Worm (Caenorhabditis elegans) whole organism, midembryonic: ENCODE data around the gene C06E4.3.

Experiments
- T22C8.4 ChIP-seq: fragments of 200-800 bp; sonication (Bioruptor generic); IDR thresholded peaks from 2 replicates; pipeline ENCODE4 v1.3.6; 2022; ENCODE audit warnings: missing genetic modification characterization, missing compliant biosample characterization
- cog-1 ChIP-seq: sonication (generic microtip); optimal IDR thresholded peaks from 2 replicates; lab custom pipeline; 2016; ENCODE audit warnings: missing genetic modification characterization, missing compliant biosample characterization
- flt-1 ChIP-seq: fragments of 200-800 bp; sonication (Bioruptor generic); IDR thresholded peaks from 2 replicates; pipeline ENCODE4 v1.3.6; 2022; ENCODE audit warnings: missing genetic modification characterization, missing compliant biosample characterization
- klf-2 ChIP-seq: fragments of 200-800 bp; sonication (Bioruptor generic); conservative IDR thresholded peaks from 2 replicates; pipeline ENCODE4 v1.3.6; 2022; ENCODE audit warnings: missing genetic modification reagents, missing genetic modification characterization, missing compliant biosample characterization
- ztf-23 ChIP-seq: fragments of 200-800 bp; sonication (Bioruptor generic); IDR thresholded peaks from 2 replicates; pipeline ENCODE4 v1.3.6; 2022; ENCODE audit warnings: missing genetic modification reagents, missing genetic modification characterization, missing compliant biosample characterization
- ztf-29 ChIP-seq: fragments of 200-800 bp; sonication (Bioruptor generic); IDR thresholded peaks from 2 replicates; pipeline ENCODE4 v1.3.6; 2022; ENCODE audit warnings: missing genetic modification reagents, missing genetic modification characterization, missing compliant biosample characterization

ce11 chrIV:7253271-7253670 lies 7.4 kb upstream of the C06E4.3 start:
- TF ChIP-seq flt-1 (GFP tag; lab: Robert Waterston, UW) (no peak), cog-1 (tag; lab: Kevin White, UChicago) (no peak), T22C8.4 (no peak), klf-2 (no peak), ztf-29 (GFP tag; lab: Robert Waterston, UW) (no peak), ztf-23 (GFP tag; lab: Robert Waterston, UW) (no peak)
